Worm (Caenorhabditis elegans) whole organism, young adult: ENCODE measurements around the gene npr-21.

Source experiments
- B0019.2 ChIP-seq: fragments of 200-800 bp; sonication (Bioruptor generic); conservative IDR thresholded peaks from 2 replicates; pipeline ENCODE4 v1.3.6; 2022; ENCODE audit warnings: missing genetic modification reagents, missing genetic modification characterization, missing compliant biosample characterization
- C17E4.6 ChIP-seq: fragments of 200-800 bp; sonication (Bioruptor generic); IDR thresholded peaks from 2 replicates; pipeline ENCODE4 v1.3.6; 2022; ENCODE audit warnings: missing genetic modification reagents, missing genetic modification characterization, missing compliant biosample characterization
- F10E7.11 ChIP-seq: sonication (generic microtip); optimal IDR thresholded peaks from 2 replicates; lab custom pipeline; 2017; ENCODE audit warnings: mild to moderate bottlenecking, missing genetic modification characterization, moderate library complexity, missing compliant biosample characterization
- F33H1.4 ChIP-seq: fragments of 200-800 bp; sonication (Bioruptor generic); IDR thresholded peaks from 2 replicates; pipeline ENCODE4 v1.3.6; 2022; ENCODE audit warnings: missing genetic modification reagents, missing genetic modification characterization, missing compliant biosample characterization
- F39B2.1 ChIP-seq: fragments of 200-800 bp; sonication (Bioruptor generic); IDR thresholded peaks from 2 replicates; pipeline ENCODE4 v1.3.6; 2022; ENCODE audit warnings: missing genetic modification reagents, missing genetic modification characterization, missing compliant biosample characterization
- F49E8.2 ChIP-seq: sonication (generic microtip); optimal IDR thresholded peaks from 3 replicates; lab custom pipeline; 2017; ENCODE audit warnings: missing genetic modification characterization, mild to moderate bottlenecking, missing compliant biosample characterization, antibody characterized with exemption, moderate library complexity; ENCODE audit not compliant: insufficient read depth
- F55B11.4 ChIP-seq: sonication (generic microtip); optimal IDR thresholded peaks from 2 replicates; lab custom pipeline; 2016; ENCODE audit warnings: missing compliant biosample characterization, missing genetic modification characterization, borderline replicate concordance; ENCODE audit not compliant: insufficient read depth
- T07F8.4 ChIP-seq: sonication (generic microtip); optimal IDR thresholded peaks from 2 replicates; lab custom pipeline; 2016; ENCODE audit warnings: mild to moderate bottlenecking, missing genetic modification characterization, moderate library complexity, missing compliant biosample characterization
- Y56A3A.18 ChIP-seq: fragments of 200-800 bp; sonication (Bioruptor generic); IDR thresholded peaks from 2 replicates; pipeline ENCODE4 v1.3.6; 2022; ENCODE audit warnings: missing genetic modification reagents, missing genetic modification characterization, missing compliant biosample characterization
- Y79H2A.3 ChIP-seq: fragments of 200-800 bp; sonication (Bioruptor generic); conservative IDR thresholded peaks from 2 replicates; pipeline ENCODE4 v1.3.6; 2022; ENCODE audit warnings: missing genetic modification reagents, missing genetic modification characterization, missing compliant biosample characterization
- aptf-2 ChIP-seq: fragments of 200-800 bp; sonication (Bioruptor generic); conservative IDR thresholded peaks from 2 replicates; pipeline ENCODE4 v1.3.6; 2022; ENCODE audit warnings: missing genetic modification reagents, missing genetic modification characterization, missing compliant biosample characterization
- aptf-3 ChIP-seq: fragments of 200-800 bp; sonication (Bioruptor generic); IDR thresholded peaks from 2 replicates; pipeline ENCODE4 v1.3.6; 2022; ENCODE audit warnings: missing genetic modification characterization, missing compliant biosample characterization
- bed-1 ChIP-seq: fragments of 200-800 bp; sonication (Bioruptor generic); IDR thresholded peaks from 2 replicates; pipeline ENCODE4 v1.3.6; 2022; ENCODE audit warnings: missing genetic modification reagents, missing genetic modification characterization, missing compliant biosample characterization
- bed-2 ChIP-seq: fragments of 200-800 bp; sonication (Bioruptor generic); IDR thresholded peaks from 2 replicates; pipeline ENCODE4 v1.3.6; 2022; ENCODE audit warnings: missing genetic modification reagents, missing genetic modification characterization, missing compliant biosample characterization
- ceh-27 ChIP-seq: fragments of 200-800 bp; sonication (Bioruptor generic); optimal IDR thresholded peaks from 2 replicates; lab custom pipeline; 2018; ENCODE audit warnings: mild to moderate bottlenecking, missing genetic modification characterization, moderate library complexity, missing compliant biosample characterization
- ceh-40 ChIP-seq: fragments of 200-800 bp; sonication (Bioruptor generic); IDR thresholded peaks from 2 replicates; pipeline ENCODE4 v1.3.6; 2022; ENCODE audit warnings: missing genetic modification characterization, missing compliant biosample characterization
- chd-7 ChIP-seq: sonication (generic microtip); optimal IDR thresholded peaks from 2 replicates; lab custom pipeline; 2016; ENCODE audit warnings: mild to moderate bottlenecking, missing genetic modification characterization, moderate library complexity, missing compliant biosample characterization
- die-1 ChIP-seq: sonication (generic microtip); optimal IDR thresholded peaks from 2 replicates; lab custom pipeline; 2016; ENCODE audit warnings: missing genotype, mild to moderate bottlenecking, missing genetic modification characterization, missing compliant biosample characterization
- dpl-1 ChIP-seq: fragments of 150-350 bp; optimal IDR thresholded peaks from 2 replicates; lab custom pipeline; 2014; ENCODE audit warnings: missing biosample characterization, missing genetic modification reagents, missing genetic modification characterization
- egrh-3 ChIP-seq: fragments of 200-800 bp; sonication (Bioruptor generic); IDR thresholded peaks from 2 replicates; pipeline ENCODE4 v1.3.6; 2022; ENCODE audit warnings: missing genetic modification reagents, missing genetic modification characterization, missing compliant biosample characterization
- ekl-4 ChIP-seq: fragments of 200-800 bp; sonication (Bioruptor generic); IDR thresholded peaks from 2 replicates; pipeline ENCODE4 v1.3.6; 2022; ENCODE audit warnings: missing genetic modification reagents, missing genetic modification characterization, missing compliant biosample characterization
- gei-17 ChIP-seq: fragments of 200-800 bp; sonication (Bioruptor generic); optimal IDR thresholded peaks from 2 replicates; lab custom pipeline; 2018; ENCODE audit warnings: mild to moderate bottlenecking, missing genetic modification characterization, missing compliant biosample characterization
- hmg-1.2 ChIP-seq: fragments of 200-800 bp; sonication (Bioruptor generic); IDR thresholded peaks from 2 replicates; pipeline ENCODE4 v1.3.6; 2022; ENCODE audit warnings: missing genetic modification reagents, missing genetic modification characterization, missing compliant biosample characterization
- let-526 ChIP-seq: fragments of 200-800 bp; sonication (Bioruptor generic); IDR thresholded peaks from 2 replicates; pipeline ENCODE4 v1.3.6; 2022; ENCODE audit warnings: missing genetic modification reagents, missing genetic modification characterization, missing compliant biosample characterization
- lin-40 ChIP-seq: sonication (generic microtip); optimal IDR thresholded peaks from 2 replicates; lab custom pipeline; 2016; ENCODE audit warnings: missing genetic modification characterization, mild to moderate bottlenecking, missing compliant biosample characterization, missing genotype, missing genetic modification reagents
- lsl-1 ChIP-seq: fragments of 200-800 bp; sonication (Bioruptor generic); optimal IDR thresholded peaks from 2 replicates; lab custom pipeline; 2018; ENCODE audit warnings: mild to moderate bottlenecking, missing genetic modification characterization, moderate library complexity, missing compliant biosample characterization
- madf-8 ChIP-seq: fragments of 200-800 bp; sonication (Bioruptor generic); conservative IDR thresholded peaks from 2 replicates; pipeline ENCODE4 v1.3.6; 2022; ENCODE audit warnings: missing genetic modification reagents, missing genetic modification characterization, missing compliant biosample characterization
- mel-28 ChIP-seq: sonication (generic microtip); optimal IDR thresholded peaks from 2 replicates; lab custom pipeline; 2016; ENCODE audit warnings: borderline replicate concordance, mild to moderate bottlenecking, missing genetic modification characterization, missing compliant biosample characterization
- mes-4 ChIP-seq: sonication (generic microtip); optimal IDR thresholded peaks from 2 replicates; lab custom pipeline; 2016; ENCODE audit warnings: missing genotype, missing genetic modification characterization, missing compliant biosample characterization
- mxl-1 ChIP-seq: sonication (generic microtip); optimal IDR thresholded peaks from 2 replicates; lab custom pipeline; 2016; ENCODE audit warnings: missing genetic modification characterization, missing compliant biosample characterization
- nfya-1 ChIP-seq: sonication (generic microtip); optimal IDR thresholded peaks from 2 replicates; lab custom pipeline; 2017; ENCODE audit warnings: antibody characterized with exemption, missing compliant biosample characterization, missing genetic modification characterization, borderline replicate concordance; ENCODE audit not compliant: insufficient read depth
- nfya-2 ChIP-seq: fragments of 200-800 bp; sonication (Bioruptor generic); IDR thresholded peaks from 2 replicates; pipeline ENCODE4 v1.3.6; 2022; ENCODE audit warnings: missing genetic modification reagents, missing genetic modification characterization, missing compliant biosample characterization
- nhr-27 ChIP-seq: fragments of 200-800 bp; sonication (Bioruptor generic); optimal IDR thresholded peaks from 2 replicates; lab custom pipeline; 2018; ENCODE audit warnings: mild to moderate bottlenecking, missing genetic modification characterization, moderate library complexity, missing compliant biosample characterization
- nhr-80 ChIP-seq: sonication (generic microtip); optimal IDR thresholded peaks from 2 replicates; lab custom pipeline; 2016; ENCODE audit warnings: missing genetic modification characterization, missing compliant biosample characterization
- sea-2 ChIP-seq: fragments of 200-800 bp; sonication (Bioruptor generic); IDR thresholded peaks from 2 replicates; pipeline ENCODE4 v1.3.6; 2022; ENCODE audit warnings: missing genetic modification characterization, missing compliant biosample characterization
- snpc-1.3 ChIP-seq: sonication (generic microtip); optimal IDR thresholded peaks from 2 replicates; lab custom pipeline; 2017; ENCODE audit warnings: missing genetic modification characterization, mild to moderate bottlenecking, missing compliant biosample characterization, antibody characterized with exemption, moderate library complexity, missing genotype, missing genetic modification reagents; ENCODE audit not compliant: insufficient read depth
- snpc-4 ChIP-seq, 5 experiments: fragments of 150-350 bp in 1 of 5; sonication (generic microtip) in 4 of 5; optimal IDR thresholded peaks; 2 replicates each; lab custom pipeline; 2014 to 2018; ENCODE audit warnings: missing genetic modification characterization in 5 of 5, missing biosample characterization in 3 of 5, antibody characterized with exemption in 2 of 5, mild to moderate bottlenecking in 2 of 5, missing compliant biosample characterization in 2 of 5, missing genotype in 2 of 5, moderate library complexity in 2 of 5, missing genetic modification reagents in 1 of 5
- somi-1 ChIP-seq: fragments of 200-800 bp; sonication (Bioruptor generic); optimal IDR thresholded peaks from 2 replicates; lab custom pipeline; 2018; ENCODE audit warnings: mild to moderate bottlenecking, missing genetic modification characterization, missing compliant biosample characterization
- sptf-2 ChIP-seq: fragments of 200-800 bp; sonication (Bioruptor generic); optimal IDR thresholded peaks from 2 replicates; lab custom pipeline; 2018; ENCODE audit warnings: mild to moderate bottlenecking, missing genetic modification characterization, missing compliant biosample characterization
- tlf-1 ChIP-seq: fragments of 200-800 bp; sonication (Bioruptor generic); optimal IDR thresholded peaks from 2 replicates; lab custom pipeline; 2018; ENCODE audit warnings: mild to moderate bottlenecking, missing genetic modification characterization, missing compliant biosample characterization
- unc-62 ChIP-seq: fragments of 150-350 bp; optimal IDR thresholded peaks from 2 replicates; lab custom pipeline; 2014; ENCODE audit warnings: missing biosample characterization, missing genetic modification reagents, missing genetic modification characterization
- zfh-2 ChIP-seq: fragments of 200-800 bp; sonication (Bioruptor generic); conservative IDR thresholded peaks from 2 replicates; pipeline ENCODE4 v1.3.6; 2022; ENCODE audit warnings: missing genetic modification reagents, missing genetic modification characterization, missing compliant biosample characterization
- ztf-3 ChIP-seq: fragments of 200-800 bp; sonication (Bioruptor generic); optimal IDR thresholded peaks from 2 replicates; lab custom pipeline; 2018; ENCODE audit warnings: mild to moderate bottlenecking, missing genetic modification characterization, missing compliant biosample characterization

The npr-21 gene

DNA sequence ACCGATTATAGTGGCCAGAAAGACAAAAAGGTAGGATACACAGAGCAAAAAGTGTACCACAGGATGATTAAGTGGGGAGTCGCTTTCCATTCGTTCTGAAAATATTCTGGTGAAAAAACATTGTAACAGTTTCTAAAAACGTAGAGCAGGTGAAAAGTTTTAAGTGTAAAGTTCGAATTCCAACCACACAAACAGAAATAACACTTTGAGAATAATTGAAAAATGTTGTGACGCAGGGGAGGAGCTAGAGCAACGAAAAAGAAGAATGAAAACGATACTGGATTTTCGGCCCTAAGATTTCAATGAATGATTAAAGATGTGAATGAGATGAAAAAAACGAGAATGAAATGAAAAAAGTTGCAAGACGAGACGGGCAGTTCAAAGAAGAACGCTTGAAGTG, at the start of gene npr-21:
Gene npr-21, minus strand, starts transcription at position 101 of the 400 bp plus-strand sequence.
- TF ChIP-seq C17E4.6 (GFP tag; lab: Robert Waterston, UW) = no peak
- no peak for TF ChIP-seq aptf-2 (GFP tag; lab: Robert Waterston, UW)
- no peak for TF ChIP-seq nfya-1 (tag; lab: Kevin White, UChicago)
- no peak for TF ChIP-seq lsl-1 (GFP tag; lab: Kevin White, UChicago)
- no peak for TF ChIP-seq chd-7 (tag; lab: Kevin White, UChicago)
- TF ChIP-seq F39B2.1 (GFP tag; lab: Robert Waterston, UW) = no peak
- TF ChIP-seq ztf-3 (GFP tag; lab: Kevin White, UChicago) = no peak

DNA sequence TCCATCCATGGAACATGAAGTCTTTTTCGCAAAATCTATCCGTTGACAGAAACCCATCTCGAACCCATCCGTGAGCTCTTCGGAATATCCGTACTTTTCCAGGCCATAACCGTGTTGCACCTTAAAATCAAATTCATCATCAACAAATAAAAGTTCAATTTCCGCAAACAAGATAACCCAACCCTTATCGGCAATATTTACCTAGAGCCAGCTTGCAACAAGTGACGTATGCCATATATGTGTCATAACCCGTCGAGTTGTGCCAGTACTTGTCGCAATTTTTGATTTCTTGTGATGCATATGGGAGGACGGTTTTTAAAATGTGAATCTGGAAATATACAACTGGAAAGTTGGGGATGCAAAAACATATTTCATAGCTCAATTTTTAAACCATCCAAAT, 48.1 kb upstream of the npr-21 start:
- TF ChIP-seq nhr-80 (tag; lab: Kevin White, UChicago) (peak; percentile 7), nfya-2 (GFP tag; lab: Robert Waterston, UW) (no peak), sptf-2 (GFP tag; lab: Kevin White, UChicago) (no peak)

DNA sequence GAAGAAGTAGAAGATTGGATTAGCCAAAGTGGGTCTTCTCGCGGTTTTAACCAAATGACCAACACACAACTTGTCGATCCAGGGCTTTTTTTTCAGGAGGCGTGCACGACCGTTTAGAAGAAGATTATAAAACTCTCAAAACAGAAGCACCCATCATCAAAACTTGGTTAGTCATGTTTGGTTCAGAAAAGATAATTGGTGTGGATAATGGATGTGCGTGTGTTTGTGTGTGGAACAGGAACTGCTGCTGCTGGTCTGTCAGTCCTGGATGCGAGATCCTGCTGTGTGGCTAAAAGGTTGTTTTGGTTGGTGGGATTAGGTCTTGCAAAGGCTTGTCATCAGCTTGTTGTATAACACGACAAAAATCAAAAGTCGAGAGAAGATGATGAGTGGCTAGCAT, 45.6 kb upstream of the npr-21 start:
- TF ChIP-seq ceh-40 (GFP tag; lab: Robert Waterston, UW) = no peak
- no peak for TF ChIP-seq lin-40 (tag; lab: Kevin White, UChicago)
- no peak for TF ChIP-seq nhr-27 (tag; lab: Kevin White, UChicago)
- TF ChIP-seq unc-62 = no peak

DNA sequence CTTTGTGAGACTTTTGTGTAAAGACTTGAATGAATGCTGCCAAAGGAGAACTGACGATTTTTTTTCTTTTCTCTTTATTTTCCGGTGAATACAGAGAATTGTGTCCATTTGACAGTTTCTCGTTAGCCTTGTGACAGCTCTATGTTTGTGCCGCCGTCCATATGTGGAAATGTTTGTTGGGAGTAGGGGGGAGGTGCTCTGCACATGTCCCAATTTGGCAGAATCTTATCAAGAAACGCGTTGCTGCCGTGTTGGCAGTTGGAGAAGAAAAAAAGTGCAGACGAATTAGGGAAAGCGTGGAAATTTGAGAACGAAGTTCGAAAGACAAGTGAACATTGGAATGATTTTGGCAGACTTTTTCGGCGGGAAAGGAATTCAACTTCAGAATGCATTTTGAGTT, 40.1 kb upstream of the npr-21 start:
- TF ChIP-seq F10E7.11 (tag; lab: Kevin White, UChicago) (no peak), ceh-27 (GFP tag; lab: Kevin White, UChicago) (no peak), snpc-4 (GFP tag; optimal IDR thresholded peaks at IDR 0.05; lab: Kevin White, UChicago) (no peak), snpc-4 (tag; optimal IDR thresholded peaks at IDR 0.05; lab: Kevin White, UChicago) (no peak), die-1 (tag; lab: Kevin White, UChicago) (no peak), mel-28 (tag; lab: Kevin White, UChicago) (no peak), sea-2 (no peak), let-526 (no peak), hmg-1.2 (GFP tag; lab: Robert Waterston, UW) (no peak), somi-1 (GFP tag; lab: Kevin White, UChicago) (no peak), bed-1 (GFP tag; lab: Robert Waterston, UW) (no peak), gei-17 (GFP tag; lab: Kevin White, UChicago) (no peak), dpl-1 (GFP tag; lab: Kevin White, UChicago) (no peak), zfh-2 (GFP tag; lab: Robert Waterston, UW) (no peak), Y79H2A.3 (no peak), ekl-4 (GFP tag; lab: Robert Waterston, UW) (no peak), madf-8 (GFP tag; lab: Robert Waterston, UW) (no peak), bed-2 (GFP tag; lab: Robert Waterston, UW) (no peak), nfya-2 (GFP tag; lab: Robert Waterston, UW) (no peak), F55B11.4 (tag; lab: Kevin White, UChicago) (no peak), B0019.2 (GFP tag; lab: Robert Waterston, UW) (no peak), snpc-1.3 (tag; lab: Kevin White, UChicago) (no peak), mes-4 (tag; lab: Kevin White, UChicago) (no peak), F49E8.2 (no peak), egrh-3 (GFP tag; lab: Robert Waterston, UW) (0 out of 2 replicates have a peak, but pooled peaks have one; percentile 25), mxl-1 (tag; lab: Kevin White, UChicago) (no peak), F33H1.4 (no peak), aptf-3 (no peak), T07F8.4 (tag; lab: Kevin White, UChicago) (no peak), tlf-1 (GFP tag; lab: Kevin White, UChicago) (no peak), chd-7 (tag; lab: Kevin White, UChicago) (no peak), Y56A3A.18 (0 out of 2 replicates have a peak, but pooled peaks have one; percentile 26)
